Worm (Caenorhabditis elegans) whole organism, early embryonic: ENCODE results near the gene F01D5.1.

Source experiments
- aly-1 ChIP-seq: sonication (generic microtip); optimal IDR thresholded peaks from 2 replicates; lab custom pipeline; 2016; ENCODE audit warnings: missing genetic modification characterization, missing compliant biosample characterization
- ama-1 ChIP-seq: fragments of 150-350 bp; optimal IDR thresholded peaks from 2 replicates; lab custom pipeline; 2014
- ceh-13 ChIP-seq: fragments of 200-800 bp; sonication (Bioruptor generic); optimal IDR thresholded peaks from 2 replicates; lab custom pipeline; 2018; ENCODE audit warnings: mild to moderate bottlenecking, missing genetic modification characterization, missing compliant biosample characterization
- ets-7 ChIP-seq: sonication (generic microtip); optimal IDR thresholded peaks from 2 replicates; lab custom pipeline; 2016; ENCODE audit warnings: missing genotype, missing genetic modification characterization, missing compliant biosample characterization
- hmbx-1 ChIP-seq: sonication (generic microtip); optimal IDR thresholded peaks from 2 replicates; lab custom pipeline; 2016; ENCODE audit warnings: mild to moderate bottlenecking, missing genetic modification characterization, missing compliant biosample characterization
- hmg-4 ChIP-seq: fragments of 200-800 bp; sonication (Bioruptor generic); optimal IDR thresholded peaks from 2 replicates; lab custom pipeline; 2018; ENCODE audit warnings: mild to moderate bottlenecking, missing genetic modification characterization, missing compliant biosample characterization
- hnd-1 ChIP-seq: sonication (generic microtip); optimal IDR thresholded peaks from 2 replicates; lab custom pipeline; 2016; ENCODE audit warnings: missing genetic modification characterization, missing compliant biosample characterization
- scrt-1 ChIP-seq: fragments of 200-800 bp; sonication (Bioruptor generic); IDR thresholded peaks from 2 replicates; pipeline ENCODE4 v1.3.6; 2022; ENCODE audit warnings: missing genetic modification characterization, missing compliant biosample characterization
- sea-1 ChIP-seq: fragments of 200-800 bp; sonication (Bioruptor generic); conservative IDR thresholded peaks from 2 replicates; pipeline ENCODE4 v1.3.6; 2022; ENCODE audit warnings: missing genetic modification characterization, missing compliant biosample characterization

DNA sequence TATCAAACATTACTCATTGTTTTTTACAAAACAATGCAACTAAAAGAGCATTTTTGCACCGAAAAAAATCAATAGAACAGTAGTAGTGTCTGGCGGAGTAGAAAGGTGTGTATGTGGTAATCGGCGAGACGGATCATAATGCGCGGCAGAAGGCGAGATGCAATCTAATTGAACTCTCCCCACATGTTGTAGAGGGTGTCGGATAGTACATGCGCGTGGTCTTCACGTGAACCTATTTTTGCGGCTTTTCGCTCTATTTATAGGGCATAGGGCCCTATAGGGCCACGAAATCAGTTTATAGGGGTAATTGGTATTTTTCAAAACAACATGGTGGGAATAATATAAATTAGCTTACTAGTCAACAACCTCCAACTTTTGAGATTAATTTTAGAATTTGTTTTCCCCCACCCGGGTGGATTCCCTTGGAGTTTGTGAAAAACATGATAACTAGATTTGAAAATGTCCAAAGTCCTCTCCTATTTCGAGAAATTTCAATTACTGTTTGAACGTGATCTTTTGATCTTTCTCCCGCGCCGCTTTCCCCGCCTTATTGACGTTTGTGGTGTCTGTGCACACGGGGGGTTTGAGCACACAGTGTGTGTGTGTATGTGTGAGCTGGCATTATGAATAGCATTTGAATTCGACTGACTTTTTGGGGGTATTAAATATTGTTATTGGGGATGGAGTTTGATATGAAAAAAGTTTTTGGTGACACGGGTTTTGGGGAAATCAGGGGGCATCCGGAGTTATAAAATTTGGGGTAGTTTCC lies 45.6 kb upstream of the F01D5.1 start:
- no peak for TF ChIP-seq ets-7 (tag; lab: Kevin White, UChicago)
- TF ChIP-seq aly-1 (tag; lab: Kevin White, UChicago): no peak
- TF ChIP-seq hnd-1 (tag; lab: Kevin White, UChicago): no peak
- TF ChIP-seq ama-1 (lab: Kevin White, UChicago): no peak
- no peak for TF ChIP-seq sea-1
- TF ChIP-seq hmg-4 (GFP tag; lab: Kevin White, UChicago): no peak
- TF ChIP-seq ceh-13 (GFP tag; lab: Kevin White, UChicago): no peak
- no peak for TF ChIP-seq scrt-1 (GFP tag; lab: Robert Waterston, UW)
- TF ChIP-seq hmbx-1 (tag; lab: Kevin White, UChicago): no peak
